Worm (Caenorhabditis elegans) whole organism, late embryonic: ENCODE data around the gene srh-190.

ENCODE experiments used
- ama-1 ChIP-seq: fragments of 150-350 bp; optimal IDR thresholded peaks from 2 replicates; lab custom pipeline; 2014
- ceh-19 ChIP-seq: fragments of 200-800 bp; sonication (Bioruptor generic); optimal IDR thresholded peaks from 2 replicates; lab custom pipeline; 2018; ENCODE audit warnings: mild to moderate bottlenecking, missing genetic modification characterization, missing compliant biosample characterization
- elt-2 ChIP-seq: sonication (generic microtip); optimal IDR thresholded peaks from 2 replicates; lab custom pipeline; 2016; ENCODE audit warnings: missing genetic modification reagents, missing genetic modification characterization, missing compliant biosample characterization
- fkh-10 ChIP-seq: fragments of 150-350 bp; optimal IDR thresholded peaks from 2 replicates; lab custom pipeline; 2014; ENCODE audit warnings: missing biosample characterization, missing genetic modification reagents, missing genetic modification characterization
- hlh-13 ChIP-seq: fragments of 200-800 bp; sonication (Bioruptor generic); optimal IDR thresholded peaks from 2 replicates; lab custom pipeline; 2018; ENCODE audit warnings: mild to moderate bottlenecking, missing genetic modification characterization, missing compliant biosample characterization
- hlh-30 ChIP-seq: sonication (generic microtip); optimal IDR thresholded peaks from 2 replicates; lab custom pipeline; 2017; ENCODE audit warnings: antibody characterized with exemption, missing genetic modification characterization, missing compliant biosample characterization; ENCODE audit not compliant: insufficient read depth
- lin-11 ChIP-seq: fragments of 200-800 bp; sonication (Bioruptor generic); optimal IDR thresholded peaks from 2 replicates; lab custom pipeline; 2018; ENCODE audit warnings: mild to moderate bottlenecking, missing genetic modification characterization, missing compliant biosample characterization
- nhr-11 ChIP-seq: fragments of 150-350 bp; optimal IDR thresholded peaks from 2 replicates; lab custom pipeline; 2014; ENCODE audit warnings: missing biosample characterization, missing genetic modification characterization
- ref-2 ChIP-seq: sonication (generic microtip); optimal IDR thresholded peaks from 2 replicates; lab custom pipeline; 2016; ENCODE audit warnings: missing genetic modification characterization, missing compliant biosample characterization
- sdc-2 ChIP-seq: sonication (generic microtip); optimal IDR thresholded peaks from 2 replicates; lab custom pipeline; 2016; ENCODE audit warnings: missing genotype, missing genetic modification characterization, missing compliant biosample characterization
- sox-4 ChIP-seq: sonication (generic microtip); optimal IDR thresholded peaks from 2 replicates; lab custom pipeline; 2017; ENCODE audit warnings: mild to moderate bottlenecking, missing genetic modification characterization, inconsistent platforms, missing compliant biosample characterization

ce11 chrV:3935892-3936478 is 33.1 kb downstream of the srh-190 start, which contains the start of gene cyp-35A5:
- TF ChIP-seq sox-4 (tag; lab: Kevin White, UChicago) (no peak), ref-2 (tag; lab: Kevin White, UChicago) (no peak), fkh-10 (GFP tag; lab: Kevin White, UChicago) (no peak), hlh-30 (tag; lab: Kevin White, UChicago) (no peak), nhr-11 (tag; lab: Kevin White, UChicago) (no peak), sdc-2 (tag; lab: Kevin White, UChicago) (no peak), elt-2 (tag; lab: Kevin White, UChicago) (peak; percentile 79), lin-11 (no peak), hlh-13 (GFP tag; lab: Kevin White, UChicago) (no peak), ceh-19 (GFP tag; lab: Kevin White, UChicago) (no peak), ama-1 (lab: Kevin White, UChicago) (no peak)
